Fruit fly (Drosophila melanogaster) whole organism, embryonic: ENCODE measurements around the gene CG4497.

ENCODE experiments used
- CG11093 ChIP-seq: fragments of 200-800 bp; sonication (Bioruptor generic); IDR thresholded peaks from 3 replicates; pipeline ENCODE4 v1.3.6; 2022; ENCODE audit warnings: missing biosample characterization, missing genetic modification characterization
- CG11504 ChIP-seq: fragments of 200-800 bp; sonication (Bioruptor generic); optimal IDR thresholded peaks from 3 replicates; lab custom pipeline; 2019; ENCODE audit warnings: missing biosample characterization, mild to moderate bottlenecking, missing genetic modification characterization, moderate library complexity
- CG11696 ChIP-seq: fragments of 200-800 bp; sonication (Bioruptor generic); IDR thresholded peaks from 2 replicates; pipeline ENCODE4 v1.3.6; 2022; ENCODE audit warnings: missing biosample characterization, missing genetic modification characterization
- CG12155 ChIP-seq: fragments of 200-800 bp; sonication (Bioruptor generic); optimal IDR thresholded peaks from 3 replicates; lab custom pipeline; 2016; ENCODE audit warnings: missing biosample characterization, missing genetic modification characterization
- CG13287 ChIP-seq: fragments of 200-800 bp; sonication (Bioruptor generic); IDR thresholded peaks from 2 replicates; pipeline ENCODE4 v1.3.6; 2022; ENCODE audit warnings: missing biosample characterization, missing genetic modification characterization; ENCODE audit not compliant: partially characterized antibody
- CG13296 ChIP-seq: fragments of 200-800 bp; sonication (Bioruptor generic); optimal IDR thresholded peaks from 3 replicates; lab custom pipeline; 2018; ENCODE audit warnings: missing biosample characterization, mild to moderate bottlenecking, missing genetic modification characterization
- CG13775 ChIP-seq: fragments of 200-800 bp; sonication (Bioruptor generic); optimal IDR thresholded peaks from 3 replicates; lab custom pipeline; 2017; ENCODE audit warnings: missing biosample characterization, mild to moderate bottlenecking, missing genetic modification characterization
- CG15011 ChIP-seq: fragments of 200-800 bp; sonication (Bioruptor generic); optimal IDR thresholded peaks from 3 replicates; lab custom pipeline; 2018; ENCODE audit warnings: missing biosample characterization, mild to moderate bottlenecking, missing genetic modification characterization
- CG15269 ChIP-seq: fragments of 200-800 bp; sonication (Bioruptor generic); optimal IDR thresholded peaks from 2 replicates; lab custom pipeline; 2018; ENCODE audit warnings: missing biosample characterization, mild to moderate bottlenecking, missing genetic modification characterization, moderate library complexity
- CG17186 ChIP-seq: fragments of 200-800 bp; sonication (Bioruptor generic); optimal IDR thresholded peaks from 3 replicates; lab custom pipeline; 2017; ENCODE audit warnings: missing biosample characterization, missing genetic modification reagents, missing genetic modification characterization
- CG17359 ChIP-seq: fragments of 200-800 bp; sonication (Bioruptor generic); optimal IDR thresholded peaks from 3 replicates; lab custom pipeline; 2018; ENCODE audit warnings: missing biosample characterization, mild to moderate bottlenecking, missing genetic modification characterization, moderate library complexity
- CG1792 ChIP-seq: fragments of 200-800 bp; sonication (Bioruptor generic); optimal IDR thresholded peaks from 2 replicates; lab custom pipeline; 2016; ENCODE audit warnings: missing biosample characterization, missing genetic modification characterization
- CG2116 ChIP-seq: fragments of 200-800 bp; sonication (Bioruptor generic); optimal IDR thresholded peaks from 3 replicates; lab custom pipeline; 2018; ENCODE audit warnings: missing biosample characterization, mild to moderate bottlenecking, missing genetic modification characterization
- CG2129 ChIP-seq: fragments of 200-800 bp; sonication (Bioruptor generic); IDR thresholded peaks from 2 replicates; pipeline ENCODE4 v1.3.6; 2022; ENCODE audit warnings: missing biosample characterization, missing genetic modification characterization; ENCODE audit not compliant: partially characterized antibody
- CG2712 ChIP-seq: fragments of 200-800 bp; optimal IDR thresholded peaks from 3 replicates; lab custom pipeline; 2019; ENCODE audit warnings: missing biosample characterization, mild to moderate bottlenecking, missing genetic modification characterization, moderate library complexity
- CG33213 ChIP-seq: fragments of 200-800 bp; sonication (Bioruptor generic); optimal IDR thresholded peaks from 3 replicates; lab custom pipeline; 2016; ENCODE audit warnings: missing biosample characterization, missing genetic modification characterization
- CG34422 ChIP-seq: fragments of 200-800 bp; sonication (Bioruptor generic); IDR thresholded peaks from 3 replicates; pipeline ENCODE4 v1.3.6; 2022; ENCODE audit warnings: missing biosample characterization, missing genetic modification characterization
- CG4707 ChIP-seq: fragments of 200-800 bp; sonication (Bioruptor generic); optimal IDR thresholded peaks from 2 replicates; lab custom pipeline; 2018; ENCODE audit warnings: missing biosample characterization, mild to moderate bottlenecking, missing genetic modification characterization, moderate library complexity
- CG4820 ChIP-seq: fragments of 200-800 bp; sonication (Bioruptor generic); optimal IDR thresholded peaks from 3 replicates; lab custom pipeline; 2016; ENCODE audit warnings: missing biosample characterization, missing genetic modification characterization
- CG6854 ChIP-seq: fragments of 200-800 bp; sonication (Bioruptor generic); optimal IDR thresholded peaks from 3 replicates; lab custom pipeline; 2017; ENCODE audit warnings: missing biosample characterization, mild to moderate bottlenecking, missing genetic modification characterization
- CG7556 ChIP-seq: fragments of 200-800 bp; sonication (Bioruptor generic); optimal IDR thresholded peaks from 2 replicates; lab custom pipeline; 2017; ENCODE audit warnings: missing biosample characterization, mild to moderate bottlenecking, missing genetic modification characterization
- CG8281 ChIP-seq: fragments of 200-800 bp; sonication (Bioruptor generic); optimal IDR thresholded peaks from 2 replicates; lab custom pipeline; 2018; ENCODE audit warnings: missing biosample characterization, mild to moderate bottlenecking, missing genetic modification characterization, moderate library complexity
- CG9215 ChIP-seq: fragments of 200-800 bp; sonication (Bioruptor generic); IDR thresholded peaks from 2 replicates; pipeline ENCODE4 v1.3.6; 2022; ENCODE audit warnings: missing biosample characterization, missing genetic modification characterization
- Chrac-16 ChIP-seq: fragments of 200-800 bp; sonication (Bioruptor generic); optimal IDR thresholded peaks from 3 replicates; lab custom pipeline; 2016; ENCODE audit warnings: missing biosample characterization, missing genetic modification characterization
- Eip74EF ChIP-seq, 2 experiments: fragments of 200-800 bp in 1 of 2; fragments of >200 bp in 1 of 2; sonication (Bioruptor generic) in 1 of 2; optimal IDR thresholded peaks; 2 replicates each; lab custom pipeline; 2017 to 2019; ENCODE audit warnings: missing biosample characterization in 2 of 2, missing genetic modification characterization in 2 of 2, mild to moderate bottlenecking in 1 of 2, moderate library complexity in 1 of 2
- H15 ChIP-seq: fragments of 200-800 bp; sonication (Bioruptor generic); IDR thresholded peaks from 3 replicates; pipeline ENCODE4 v1.3.6; 2022; ENCODE audit warnings: missing biosample characterization, missing genetic modification characterization
- Hr39 ChIP-seq: fragments of >200 bp; optimal IDR thresholded peaks from 2 replicates; lab custom pipeline; 2017
- Lim3 ChIP-seq: fragments of 200-800 bp; sonication (Bioruptor generic); IDR thresholded peaks from 2 replicates; pipeline ENCODE4 v1.3.6; 2022; ENCODE audit warnings: missing biosample characterization, missing genetic modification characterization
- Mad ChIP-seq: fragments of 200-800 bp; sonication (Bioruptor generic); optimal IDR thresholded peaks from 2 replicates; lab custom pipeline; 2016; ENCODE audit warnings: missing biosample characterization, missing genetic modification characterization
- Max ChIP-seq: fragments of 200-800 bp; sonication (Bioruptor generic); optimal IDR thresholded peaks from 2 replicates; lab custom pipeline; 2016; ENCODE audit warnings: missing biosample characterization, mild to moderate bottlenecking, missing genetic modification characterization
- Ptx1 ChIP-seq: fragments of 200-800 bp; sonication (Bioruptor generic); IDR thresholded peaks from 2 replicates; pipeline ENCODE4 v1.3.6; 2022; ENCODE audit warnings: missing biosample characterization, missing genetic modification characterization
- Rfx ChIP-seq: fragments of 200-800 bp; sonication (Bioruptor generic); IDR thresholded peaks from 2 replicates; pipeline ENCODE4 v1.3.6; 2022; ENCODE audit warnings: missing biosample characterization, missing genetic modification characterization
- Sry-β ChIP-seq: fragments of 200-800 bp; sonication (Bioruptor generic); optimal IDR thresholded peaks from 2 replicates; lab custom pipeline; 2018; ENCODE audit warnings: missing biosample characterization, mild to moderate bottlenecking, missing genetic modification characterization, moderate library complexity
- Tbp ChIP-seq: fragments of >200 bp; optimal IDR thresholded peaks from 2 replicates; lab custom pipeline; 2018; ENCODE audit warnings: missing biosample characterization, missing genetic modification characterization
- Usf ChIP-seq: fragments of 200-800 bp; sonication (Bioruptor generic); optimal IDR thresholded peaks from 2 replicates; lab custom pipeline; 2017; ENCODE audit warnings: missing genotype, missing biosample characterization, missing genetic modification characterization
- ac ChIP-seq: fragments of 200-800 bp; sonication (Bioruptor generic); optimal IDR thresholded peaks from 3 replicates; lab custom pipeline; 2017; ENCODE audit warnings: missing biosample characterization, mild to moderate bottlenecking, missing genetic modification characterization
- al ChIP-seq: fragments of 200-800 bp; sonication (Bioruptor generic); IDR thresholded peaks from 2 replicates; pipeline ENCODE4 v1.3.6; 2022; ENCODE audit warnings: missing biosample characterization, missing genetic modification characterization
- ato ChIP-seq: fragments of 200-800 bp; sonication (Bioruptor generic); IDR thresholded peaks from 2 replicates; pipeline ENCODE4 v1.3.6; 2022; ENCODE audit warnings: missing biosample characterization, missing genetic modification characterization; ENCODE audit not compliant: partially characterized antibody
- bcd ChIP-seq: fragments of 200-800 bp; sonication (Bioruptor generic); optimal IDR thresholded peaks from 2 replicates; lab custom pipeline; 2017; ENCODE audit warnings: missing biosample characterization, mild to moderate bottlenecking, missing genetic modification characterization
- cas ChIP-seq: fragments of 200-800 bp; sonication (Bioruptor generic); IDR thresholded peaks from 2 replicates; pipeline ENCODE4 v1.3.6; 2022; ENCODE audit warnings: missing biosample characterization, missing genetic modification characterization
- ci ChIP-seq: fragments of 200-800 bp; sonication (Bioruptor generic); IDR thresholded peaks from 3 replicates; pipeline ENCODE4 v1.3.6; 2022; ENCODE audit warnings: missing biosample characterization, missing genetic modification characterization
- fd96Cb ChIP-seq: fragments of 200-800 bp; sonication (Bioruptor generic); optimal IDR thresholded peaks from 2 replicates; lab custom pipeline; 2018; ENCODE audit warnings: missing biosample characterization, mild to moderate bottlenecking, missing genetic modification characterization, moderate library complexity
- lilli ChIP-seq: fragments of 200-800 bp; sonication (Bioruptor generic); optimal IDR thresholded peaks from 3 replicates; lab custom pipeline; 2016; ENCODE audit warnings: missing biosample characterization, missing genetic modification characterization
- oc ChIP-seq: fragments of 200-800 bp; sonication (Bioruptor generic); optimal IDR thresholded peaks from 2 replicates; lab custom pipeline; 2018; ENCODE audit warnings: missing biosample characterization, mild to moderate bottlenecking, missing genetic modification characterization, moderate library complexity
- peb ChIP-seq: fragments of 200-800 bp; sonication (Bioruptor generic); IDR thresholded peaks from 2 replicates; pipeline ENCODE4 v1.3.6; 2022; ENCODE audit warnings: missing biosample characterization, missing genetic modification characterization
- sqz ChIP-seq: fragments of 200-800 bp; sonication (Bioruptor generic); optimal IDR thresholded peaks from 3 replicates; lab custom pipeline; 2018; ENCODE audit warnings: missing biosample characterization, mild to moderate bottlenecking, missing genetic modification characterization
- tll ChIP-seq, 2 experiments: fragments of 200-800 bp in 1 of 2; fragments of >200 bp in 1 of 2; sonication (Bioruptor generic) in 1 of 2; optimal IDR thresholded peaks; 2 replicates each; lab custom pipeline; 2017 to 2019; ENCODE audit warnings: missing biosample characterization in 2 of 2, missing genetic modification characterization in 2 of 2, mild to moderate bottlenecking in 1 of 2, moderate library complexity in 1 of 2
- ttk ChIP-seq: fragments of 200-800 bp; sonication (Bioruptor generic); IDR thresholded peaks from 2 replicates; pipeline ENCODE4 v2.1.2; 2022; ENCODE audit warnings: missing biosample characterization, missing genetic modification characterization
- unpg ChIP-seq: fragments of 200-800 bp; sonication (Bioruptor generic); optimal IDR thresholded peaks from 3 replicates; lab custom pipeline; 2018; ENCODE audit warnings: missing biosample characterization, mild to moderate bottlenecking, missing genetic modification characterization, moderate library complexity
- wor ChIP-seq: fragments of 200-800 bp; sonication (Bioruptor generic); IDR thresholded peaks from 2 replicates; pipeline ENCODE4 v1.3.6; 2022; ENCODE audit warnings: missing biosample characterization, missing genetic modification characterization
- zfh1 ChIP-seq: fragments of 200-800 bp; sonication (Bioruptor generic); IDR thresholded peaks from 3 replicates; pipeline ENCODE4 v1.3.6; 2022; ENCODE audit warnings: missing biosample characterization, missing genetic modification characterization

The CG4497 gene

DNA sequence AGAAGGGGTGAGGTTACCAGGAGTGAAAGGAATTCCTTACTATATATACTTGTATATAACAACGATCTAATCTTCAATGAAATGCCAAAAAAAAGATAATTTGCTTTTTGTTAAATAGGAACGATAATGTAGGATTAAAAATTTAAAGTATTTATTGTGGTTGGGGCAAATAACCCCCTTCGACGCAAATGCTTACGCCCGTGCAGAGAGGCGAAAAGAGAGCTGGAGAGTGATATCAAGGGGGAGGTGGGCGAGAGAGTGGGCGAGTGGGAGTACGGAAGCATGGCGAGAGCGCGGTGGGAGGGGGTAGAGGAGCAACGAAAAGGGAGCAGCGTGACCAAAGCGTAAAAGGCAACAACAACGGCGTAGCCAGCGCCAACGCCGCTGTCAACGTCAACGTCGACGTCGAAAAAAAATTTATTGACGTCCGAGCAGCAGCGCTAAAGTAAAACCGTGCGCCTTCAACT, 5.8 kb downstream of the CG4497 start (continued):
- TF ChIP-seq bcd (GFP tag; lab: Kevin White, UChicago): peak; percentile 98
- TF ChIP-seq ato (GFP tag; lab: Robert Waterston, UW): no peak
- peak; percentile 99 for TF ChIP-seq wor (GFP tag; lab: Robert Waterston, UW)
- peak; percentile 96 for TF ChIP-seq CG4820 (GFP tag; lab: Kevin White, UChicago)
- TF ChIP-seq CG17186 (GFP tag; lab: Kevin White, UChicago): peak; percentile 87
- peak; percentile 91 for TF ChIP-seq CG1792 (GFP tag; lab: Kevin White, UChicago)
- peak; percentile 98 for TF ChIP-seq zfh1 (GFP tag; lab: Robert Waterston, UW)
- peak; percentile 97 for TF ChIP-seq CG11504 (tag; lab: Kevin White, UChicago)
- peak; percentile 98 for TF ChIP-seq ci
- peak; percentile 98 for TF ChIP-seq CG17359 (tag; lab: Kevin White, UChicago)
- peak; percentile 98 for TF ChIP-seq oc (tag; lab: Kevin White, UChicago)
- TF ChIP-seq CG2712 (tag; lab: Kevin White, UChicago): peak; percentile 98
- peak; percentile 81 for TF ChIP-seq CG2116
- TF ChIP-seq al (GFP tag; lab: Robert Waterston, UW): peak; percentile 97
- peak; percentile 93 for TF ChIP-seq cas (GFP tag; lab: Robert Waterston, UW)
- TF ChIP-seq CG12155 (GFP tag; lab: Kevin White, UChicago): peak; percentile 97
- TF ChIP-seq CG33213: peak; percentile 91
- TF ChIP-seq Rfx (GFP tag; lab: Robert Waterston, UW): peak; percentile 98
- TF ChIP-seq Eip74EF (GFP tag; optimal IDR thresholded peaks at IDR 0.05; lab: Kevin White, UChicago): peak in 1 of 2 experiments; percentile 99
- TF ChIP-seq fd96Cb: peak; percentile 98
- peak; percentile 83 for TF ChIP-seq CG8281 (tag; lab: Kevin White, UChicago)
- peak; percentile 96 for TF ChIP-seq CG15011
- peak; percentile 99 for TF ChIP-seq CG7556 (GFP tag; lab: Kevin White, UChicago)
- TF ChIP-seq ttk (GFP tag; lab: Robert Waterston, UW): peak; percentile 99
- TF ChIP-seq sqz (GFP tag; lab: Kevin White, UChicago): peak; percentile 95
- peak; percentile 98 for TF ChIP-seq Lim3
- peak; percentile 92 for TF ChIP-seq CG4707 (GFP tag; lab: Kevin White, UChicago)
- TF ChIP-seq CG13287 (GFP tag; lab: Robert Waterston, UW): peak; percentile 33; the same call in 1 of the 2 replicates
- peak; percentile 97 for TF ChIP-seq CG13296 (GFP tag; lab: Kevin White, UChicago)
- TF ChIP-seq ac (GFP tag; lab: Kevin White, UChicago): peak; percentile 84
- no peak for TF ChIP-seq CG2129 (GFP tag; lab: Robert Waterston, UW)
- peak; percentile 97 for TF ChIP-seq peb (GFP tag; lab: Robert Waterston, UW)
- peak; percentile 91 for TF ChIP-seq CG11696 (GFP tag; lab: Robert Waterston, UW)
- peak; percentile 97 for TF ChIP-seq H15 (GFP tag; lab: Robert Waterston, UW)
- no peak for TF ChIP-seq tll (GFP tag; optimal IDR thresholded peaks at IDR 0.05; lab: Kevin White, UChicago)
- TF ChIP-seq CG6854 (GFP tag; lab: Kevin White, UChicago): peak; percentile 97
- no peak for TF ChIP-seq Tbp (GFP tag; lab: Kevin White, UChicago)
- TF ChIP-seq Sry-β (GFP tag; lab: Kevin White, UChicago): peak; percentile 65
- TF ChIP-seq CG11093 (GFP tag; lab: Robert Waterston, UW): peak; percentile 98
- peak; percentile 95 for TF ChIP-seq Usf (GFP tag; lab: Kevin White, UChicago)
- TF ChIP-seq Mad (GFP tag; lab: Kevin White, UChicago): peak; percentile 97
- peak; percentile 97 for TF ChIP-seq Max
- peak; percentile 99 for TF ChIP-seq Ptx1
- TF ChIP-seq CG34422 (GFP tag; lab: Robert Waterston, UW): peak; percentile 98
- TF ChIP-seq Chrac-16 (GFP tag; lab: Kevin White, UChicago): peak; percentile 98
- peak; percentile 99 for TF ChIP-seq CG15269 (tag; lab: Kevin White, UChicago)
- peak; percentile 97 for TF ChIP-seq CG9215 (GFP tag; lab: Robert Waterston, UW)
- TF ChIP-seq unpg (GFP tag; lab: Kevin White, UChicago): peak; percentile 98
- TF ChIP-seq Hr39: no peak
- peak; percentile 98 for TF ChIP-seq lilli (GFP tag; lab: Kevin White, UChicago)
- peak; percentile 97 for TF ChIP-seq CG13775 (GFP tag; lab: Kevin White, UChicago)
